Worm (Caenorhabditis elegans) whole organism, L1 larva: ENCODE measurements around the gene R04B5.7.

Experiments
- C16A3.4 ChIP-seq: fragments of 150-350 bp; optimal IDR thresholded peaks from 2 replicates; lab custom pipeline; 2014; ENCODE audit warnings: missing biosample characterization, missing genetic modification characterization
- C34B4.2 ChIP-seq: sonication (generic microtip); optimal IDR thresholded peaks from 2 replicates; lab custom pipeline; 2017; ENCODE audit warnings: mild to moderate bottlenecking, missing genetic modification characterization, missing compliant biosample characterization
- F16B12.6 ChIP-seq: fragments of 150-350 bp; optimal IDR thresholded peaks from 2 replicates; lab custom pipeline; 2014; ENCODE audit warnings: missing biosample characterization, missing genetic modification characterization
- Y116A8C.19 ChIP-seq: sonication (generic microtip); optimal IDR thresholded peaks from 2 replicates; lab custom pipeline; 2016; ENCODE audit warnings: missing compliant biosample characterization, missing genetic modification characterization, borderline replicate concordance
- alr-1 ChIP-seq: fragments of 200-800 bp; sonication (Bioruptor generic); optimal IDR thresholded peaks from 2 replicates; lab custom pipeline; 2018; ENCODE audit warnings: borderline replicate concordance, mild to moderate bottlenecking, missing genetic modification characterization, missing compliant biosample characterization
- aly-2 ChIP-seq: fragments of 150-350 bp; optimal IDR thresholded peaks from 2 replicates; lab custom pipeline; 2014; ENCODE audit warnings: missing biosample characterization, missing genetic modification characterization
- ama-1 ChIP-seq: fragments of 150-350 bp; optimal IDR thresholded peaks from 2 replicates; lab custom pipeline; 2014
- blmp-1 ChIP-seq: fragments of 150-350 bp; optimal IDR thresholded peaks from 2 replicates; lab custom pipeline; 2014; ENCODE audit warnings: missing biosample characterization, missing genetic modification characterization
- ceh-63 ChIP-seq: fragments of 200-800 bp; sonication (Bioruptor generic); optimal IDR thresholded peaks from 2 replicates; lab custom pipeline; 2018; ENCODE audit warnings: mild to moderate bottlenecking, missing genetic modification characterization, missing compliant biosample characterization
- ceh-8 ChIP-seq: fragments of 200-800 bp; sonication (Bioruptor generic); optimal IDR thresholded peaks from 2 replicates; lab custom pipeline; 2018; ENCODE audit warnings: mild to moderate bottlenecking, missing genetic modification characterization, moderate library complexity, missing compliant biosample characterization
- ces-1 ChIP-seq: fragments of 150-350 bp; optimal IDR thresholded peaks from 2 replicates; lab custom pipeline; 2014; ENCODE audit warnings: missing biosample characterization, missing genetic modification reagents, missing genetic modification characterization
- dpl-1 ChIP-seq, 3 experiments: fragments of 150-350 bp in 2 of 3; sonication (generic microtip) in 1 of 3; optimal IDR thresholded peaks; 2 replicates each; lab custom pipeline; 2014 to 2017; ENCODE audit warnings: missing biosample characterization in 3 of 3, missing genetic modification characterization in 3 of 3, missing genetic modification reagents in 3 of 3
- efl-1 ChIP-seq, 4 experiments: fragments of 150-350 bp; optimal IDR thresholded peaks in 3 of 4; peaks in 1 of 4; 1 replicate in 1 of 4; 2 replicates in 3 of 4; lab custom pipeline; 2014; ENCODE audit warnings: missing biosample characterization in 2 of 4, missing genetic modification characterization in 2 of 4, missing genetic modification reagents in 2 of 4
- elt-2 ChIP-seq: sonication (generic microtip); optimal IDR thresholded peaks from 2 replicates; lab custom pipeline; 2016; ENCODE audit warnings: missing genetic modification characterization, mild to moderate bottlenecking, inconsistent platforms, missing compliant biosample characterization, missing genetic modification reagents
- elt-3 ChIP-seq, 6 experiments: fragments of 150-350 bp in 1 of 6; sonication (generic microtip); optimal IDR thresholded peaks; 2 replicates each; lab custom pipeline; 2017 to 2018; ENCODE audit warnings: missing biosample characterization in 6 of 6, missing genetic modification characterization in 6 of 6, inconsistent platforms in 1 of 6
- grh-1 ChIP-seq: fragments of 200-800 bp; sonication (Bioruptor generic); IDR thresholded peaks from 2 replicates; pipeline ENCODE4 v1.3.6; 2022; ENCODE audit warnings: missing genetic modification reagents, missing genetic modification characterization, missing compliant biosample characterization
- hlh-17 ChIP-seq: fragments of 200-800 bp; sonication (Bioruptor generic); optimal IDR thresholded peaks from 2 replicates; lab custom pipeline; 2018; ENCODE audit warnings: missing genetic modification characterization, mild to moderate bottlenecking, missing compliant biosample characterization, moderate library complexity, borderline replicate concordance
- isw-1 ChIP-seq: fragments of 200-800 bp; sonication (Bioruptor generic); IDR thresholded peaks from 2 replicates; pipeline ENCODE4 v1.3.6; 2022; ENCODE audit warnings: missing genetic modification characterization, missing compliant biosample characterization
- lin-13 ChIP-seq: fragments of 150-350 bp; optimal IDR thresholded peaks from 2 replicates; lab custom pipeline; 2014; ENCODE audit warnings: missing biosample characterization, missing genetic modification reagents, missing genetic modification characterization
- lin-15B ChIP-seq: fragments of 150-350 bp; sonication (generic microtip); optimal IDR thresholded peaks from 3 replicates; lab custom pipeline; 2014; ENCODE audit warnings: missing biosample characterization, missing genetic modification characterization
- lin-35 ChIP-seq, 2 experiments: fragments of 150-350 bp; optimal IDR thresholded peaks; 2 replicates each; lab custom pipeline; 2014; ENCODE audit warnings: missing biosample characterization in 2 of 2, missing genetic modification characterization in 2 of 2, missing genetic modification reagents in 2 of 2
- lin-39 ChIP-seq: fragments of 150-350 bp; optimal IDR thresholded peaks from 2 replicates; lab custom pipeline; 2014; ENCODE audit warnings: missing biosample characterization, missing genetic modification reagents, missing genetic modification characterization
- lsy-2 ChIP-seq, 2 experiments: fragments of 150-350 bp; optimal IDR thresholded peaks; 2 replicates each; lab custom pipeline; 2014; ENCODE audit warnings: missing biosample characterization in 2 of 2, missing genetic modification characterization in 2 of 2
- mep-1 ChIP-seq: fragments of 150-350 bp; optimal IDR thresholded peaks from 2 replicates; lab custom pipeline; 2014; ENCODE audit warnings: missing biosample characterization, missing genetic modification characterization
- nhr-20 ChIP-seq: sonication (generic microtip); optimal IDR thresholded peaks from 2 replicates; lab custom pipeline; 2016; ENCODE audit warnings: mild to moderate bottlenecking, missing genetic modification characterization, missing compliant biosample characterization
- nhr-237 ChIP-seq: fragments of 150-350 bp; optimal IDR thresholded peaks from 2 replicates; lab custom pipeline; 2014; ENCODE audit warnings: missing biosample characterization, missing genetic modification characterization
- nhr-71 ChIP-seq: sonication (generic microtip); optimal IDR thresholded peaks from 2 replicates; lab custom pipeline; 2016; ENCODE audit warnings: mild to moderate bottlenecking, missing genetic modification characterization, moderate library complexity, missing compliant biosample characterization
- nhr-84 ChIP-seq: sonication (generic microtip); optimal IDR thresholded peaks from 2 replicates; lab custom pipeline; 2017; ENCODE audit warnings: missing biosample characterization, missing genetic modification characterization
- pag-3 ChIP-seq: sonication (generic microtip); optimal IDR thresholded peaks from 2 replicates; lab custom pipeline; 2017; ENCODE audit warnings: missing genetic modification characterization, mild to moderate bottlenecking, missing compliant biosample characterization, antibody characterized with exemption, borderline replicate concordance; ENCODE audit not compliant: insufficient read depth
- pax-3 ChIP-seq: fragments of 200-800 bp; sonication (Bioruptor generic); optimal IDR thresholded peaks from 2 replicates; lab custom pipeline; 2018; ENCODE audit warnings: mild to moderate bottlenecking, missing genetic modification characterization, moderate library complexity, missing compliant biosample characterization
- skn-1 ChIP-seq: fragments of 150-350 bp; optimal IDR thresholded peaks from 2 replicates; lab custom pipeline; 2014; ENCODE audit warnings: missing biosample characterization, missing genetic modification characterization
- snpc-4 ChIP-seq: fragments of 150-350 bp; optimal IDR thresholded peaks from 2 replicates; lab custom pipeline; 2014; ENCODE audit warnings: missing biosample characterization, missing genetic modification characterization
- snu-23 ChIP-seq: sonication (generic microtip); optimal IDR thresholded peaks from 2 replicates; lab custom pipeline; 2016; ENCODE audit warnings: missing genetic modification characterization, missing compliant biosample characterization
- tlp-1 ChIP-seq: fragments of 150-350 bp; optimal IDR thresholded peaks from 2 replicates; lab custom pipeline; 2014; ENCODE audit warnings: missing biosample characterization, missing genetic modification characterization
- unc-86 ChIP-seq: sonication (generic microtip); optimal IDR thresholded peaks from 2 replicates; lab custom pipeline; 2016; ENCODE audit warnings: missing genetic modification characterization, missing compliant biosample characterization
- vab-15 ChIP-seq: sonication (generic microtip); optimal IDR thresholded peaks from 2 replicates; lab custom pipeline; 2017; ENCODE audit warnings: missing genotype, mild to moderate bottlenecking, missing genetic modification characterization, missing compliant biosample characterization
- zip-4 ChIP-seq: fragments of 200-800 bp; sonication (Bioruptor generic); optimal IDR thresholded peaks from 2 replicates; lab custom pipeline; 2018; ENCODE audit warnings: mild to moderate bottlenecking, missing genetic modification characterization, moderate library complexity, missing compliant biosample characterization
- ztf-4 ChIP-seq: fragments of 150-350 bp; optimal IDR thresholded peaks from 2 replicates; lab custom pipeline; 2014; ENCODE audit warnings: missing biosample characterization, missing genetic modification characterization

Gene R04B5.7

ce11 chrV:10090461-10090860 is at the start of gene R04B5.7:
TSS of gene R04B5.7 (minus strand) at chrV:10090561.
- TF ChIP-seq alr-1 (tag; lab: Kevin White, UChicago) (no peak), ceh-8 (no peak), pag-3 (tag; lab: Kevin White, UChicago) (no peak)

ce11 chrV:10134077-10134693 is 43.8 kb upstream of the R04B5.7 start, which contains the start of the genes C08B6.18, wdr-20 and C08B6.8:
TSS of gene C08B6.18 (minus strand) at chrV:10134127.
TSS of gene wdr-20 (minus strand) at chrV:10134158.
TSS of gene C08B6.8 (plus strand) at chrV:10134643.
- peak; percentile 3 for TF ChIP-seq nhr-71 (tag; lab: Kevin White, UChicago)
- TF ChIP-seq efl-1 (optimal IDR thresholded peaks at IDR 0.05; lab: Kevin White, UChicago): peak; percentile 28 to 30
- TF ChIP-seq efl-1 (GFP tag; optimal IDR thresholded peaks at IDR 0.05 in 1 of 2; lab: Kevin White, UChicago): peak; percentile 42 to 87
- TF ChIP-seq lin-35 (GFP tag; optimal IDR thresholded peaks at IDR 0.05; lab: Kevin White, UChicago): peak; percentile 46 to 69
- TF ChIP-seq isw-1 (GFP tag; lab: Robert Waterston, UW): no peak
- peak; percentile 4 for TF ChIP-seq nhr-20 (tag; lab: Kevin White, UChicago)
- peak; percentile 21 to 65 for TF ChIP-seq lsy-2 (tag; optimal IDR thresholded peaks at IDR 0.05; lab: Kevin White, UChicago)
- no peak for TF ChIP-seq zip-4
- peak in 2 of 3 experiments; percentile 21 to 58 for TF ChIP-seq dpl-1 (GFP tag; optimal IDR thresholded peaks at IDR 0.05; lab: Kevin White, UChicago)
- peak; percentile 65 for TF ChIP-seq lin-15B (tag; lab: Kevin White, UChicago)
- TF ChIP-seq snpc-4 (tag; lab: Kevin White, UChicago): peak; percentile 61
- TF ChIP-seq skn-1 (tag; lab: Kevin White, UChicago): peak; percentile 42
- no peak for TF ChIP-seq ama-1
- no peak for TF ChIP-seq tlp-1
- peak; percentile 19 for TF ChIP-seq blmp-1 (tag; lab: Kevin White, UChicago)
- peak; percentile 47 for TF ChIP-seq C16A3.4 (tag; lab: Kevin White, UChicago)
- TF ChIP-seq ztf-4 (tag; lab: Kevin White, UChicago): no peak
- TF ChIP-seq elt-3 (tag; optimal IDR thresholded peaks at IDR 0.05; lab: Kevin White, UChicago): peak in 1 of 6 experiments; percentile 8
- TF ChIP-seq snu-23: peak; percentile 15
- TF ChIP-seq, all 84 proteins: peak for 13

- no peak for TF ChIP-seq ceh-63 (GFP tag; lab: Kevin White, UChicago)
- no peak for TF ChIP-seq ceh-8
- TF ChIP-seq grh-1 (GFP tag; lab: Robert Waterston, UW): no peak
Measured at ce11 chrV:10133277-10133676, 42.9 kb upstream of the R04B5.7 start.

DNA sequence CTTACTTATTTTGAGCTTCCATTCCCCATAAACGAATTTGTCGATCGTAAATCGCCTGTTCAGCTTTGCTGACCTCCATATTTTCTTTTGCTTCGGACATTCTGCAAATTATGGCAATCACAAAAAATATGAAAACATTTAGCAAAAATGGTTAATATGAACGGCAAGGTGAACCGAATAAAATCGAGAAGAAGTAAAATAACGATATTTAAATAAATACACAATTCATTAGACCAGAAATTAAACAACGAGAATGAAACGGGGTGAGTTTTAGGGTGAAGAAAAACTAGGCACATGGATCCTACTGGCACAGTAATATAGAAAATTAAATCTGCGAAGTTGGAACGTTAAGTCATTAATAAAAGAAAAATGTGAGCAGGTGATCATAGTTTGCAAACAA is 39.8 kb upstream of the R04B5.7 start, which contains the start of gene aos-1:
TSS of gene aos-1 (minus strand) at position 101 of the 400 bp plus-strand sequence.
- TF ChIP-seq F16B12.6 (tag; lab: Kevin White, UChicago): no peak
- no peak for TF ChIP-seq nhr-237
- TF ChIP-seq snu-23: no peak
- TF ChIP-seq Y116A8C.19 (tag; lab: Kevin White, UChicago): no peak
- no peak for TF ChIP-seq hlh-17
- TF ChIP-seq, all 84 proteins: peak for 0

DNA sequence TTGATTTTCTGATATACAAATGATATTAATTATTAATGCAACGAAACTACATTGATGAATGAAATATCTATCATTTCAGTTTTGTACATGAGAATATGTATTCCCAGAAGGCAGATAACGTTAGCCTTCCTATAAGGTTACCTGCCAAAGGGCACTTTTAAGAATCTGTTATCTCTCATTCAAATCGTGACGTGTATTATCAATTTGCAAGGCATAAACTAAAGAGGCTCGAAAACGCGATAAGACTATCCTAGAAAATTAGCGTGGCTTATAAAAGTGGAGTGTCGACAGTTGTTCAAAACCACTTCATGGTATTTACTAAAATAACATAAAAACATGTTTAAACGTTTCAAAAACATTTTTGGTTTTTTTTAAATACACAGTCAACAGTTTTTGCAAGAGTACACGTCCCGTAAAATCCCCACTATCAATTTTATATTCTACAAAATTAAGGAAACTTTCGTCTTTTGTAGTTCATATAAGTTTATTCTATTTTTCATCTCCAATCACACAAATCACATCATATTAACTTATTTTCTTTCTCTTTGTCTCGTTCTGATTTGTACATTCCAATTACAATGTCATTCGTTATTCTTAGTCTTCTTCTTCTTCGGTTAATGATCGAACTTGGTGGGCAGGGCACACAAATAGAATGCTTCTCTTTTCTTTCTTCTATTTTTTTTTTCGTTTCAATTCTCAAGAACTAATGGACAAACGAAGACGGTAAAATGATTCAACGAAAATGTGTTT is 34.6 kb upstream of the R04B5.7 start, which contains the start of gene C08B6.10:
TSS of gene C08B6.10 (plus strand) at position 700 of the 750 bp plus-strand sequence.
- TF ChIP-seq pag-3 (tag; lab: Kevin White, UChicago): no peak
- peak; percentile 34 for TF ChIP-seq elt-2 (tag; lab: Kevin White, UChicago)
- no peak for TF ChIP-seq lin-39 (tag; lab: Kevin White, UChicago)
- no peak for TF ChIP-seq unc-86
- TF ChIP-seq alr-1 (tag; lab: Kevin White, UChicago): no peak
- TF ChIP-seq aly-2 (tag; lab: Kevin White, UChicago): no peak
- no peak for TF ChIP-seq nhr-84
- no peak for TF ChIP-seq pax-3 (tag; lab: Kevin White, UChicago)
- TF ChIP-seq nhr-71 (tag; lab: Kevin White, UChicago): no peak
- TF ChIP-seq ces-1 (GFP tag; lab: Kevin White, UChicago): no peak
- TF ChIP-seq zip-4: no peak
- no peak for TF ChIP-seq mep-1 (tag; lab: Kevin White, UChicago)
- TF ChIP-seq ztf-4 (tag; lab: Kevin White, UChicago): no peak
- TF ChIP-seq lin-13 (GFP tag; lab: Kevin White, UChicago): no peak
- TF ChIP-seq vab-15: no peak
- no peak for TF ChIP-seq isw-1 (GFP tag; lab: Robert Waterston, UW)
- TF ChIP-seq F16B12.6 (tag; lab: Kevin White, UChicago): no peak
- no peak for TF ChIP-seq C34B4.2
- TF ChIP-seq blmp-1 (tag; lab: Kevin White, UChicago): peak; percentile 19
- peak in 1 of 6 experiments; percentile 23 for TF ChIP-seq elt-3 (tag; optimal IDR thresholded peaks at IDR 0.05; lab: Kevin White, UChicago)
- no peak for TF ChIP-seq grh-1 (GFP tag; lab: Robert Waterston, UW)
